Worm (Caenorhabditis elegans): ENCODE data around the gene F26F12.8.

ce11 chrV:5845669-5846189 is 16.6 kb downstream of the F26F12.8 start, which contains the start of gene F26F12.3:
- TF ChIP-seq ceh-28 (tag; optimal IDR thresholded peaks at IDR 0.05) (no peak), lin-15B (tag; optimal IDR thresholded peaks at IDR 0.05) (peak; percentile 8), lin-39 (tag; optimal IDR thresholded peaks at IDR 0.05) (peak; percentile 82), aly-2 (tag; optimal IDR thresholded peaks at IDR 0.05) (no peak), sea-2 (GFP tag; optimal IDR thresholded peaks at IDR 0.05) (no peak), nhr-12 (tag; optimal IDR thresholded peaks at IDR 0.05) (no peak), nhr-77 (tag; optimal IDR thresholded peaks at IDR 0.05) (no peak), nhr-76 (tag; optimal IDR thresholded peaks at IDR 0.05) (no peak), ztf-11 (tag; optimal IDR thresholded peaks at IDR 0.05) (no peak), elt-2 (tag; optimal IDR thresholded peaks at IDR 0.05) (peak; percentile 88), pha-4 (tag; optimal IDR thresholded peaks at IDR 0.05) (peak; percentile 89), ceh-9 (tag; optimal IDR thresholded peaks at IDR 0.05) (no peak), nhr-11 (tag; optimal IDR thresholded peaks at IDR 0.05) (peak; percentile 47), pqm-1 (tag; optimal IDR thresholded peaks at IDR 0.05) (peak; percentile 77)
